Worm (Caenorhabditis elegans) whole organism, L4 larva: ENCODE results near the gene nas-7.
A peak's percentile ranks its signal among the peaks of the same experiment; 100 is the strongest.

Source experiments
- D1046.2 ChIP-seq: fragments of 200-800 bp; sonication (Bioruptor generic); IDR thresholded peaks from 2 replicates; pipeline ENCODE4 v1.3.6; 2022; ENCODE audit warnings: missing genetic modification characterization, missing compliant biosample characterization
- R02D3.7 ChIP-seq: fragments of 150-350 bp; sonication (generic microtip); optimal IDR thresholded peaks from 3 replicates; lab custom pipeline; 2014; ENCODE audit warnings: missing biosample characterization, missing genetic modification characterization
- T20F7.1 ChIP-seq: fragments of 200-800 bp; sonication (Bioruptor generic); optimal IDR thresholded peaks from 2 replicates; lab custom pipeline; 2018; ENCODE audit warnings: mild to moderate bottlenecking, missing genetic modification characterization, missing compliant biosample characterization
- Y48G9A.11 ChIP-seq: fragments of 200-800 bp; sonication (Bioruptor generic); IDR thresholded peaks from 2 replicates; pipeline ENCODE4 v1.3.6; 2022; ENCODE audit warnings: missing genetic modification reagents, missing genetic modification characterization, missing compliant biosample characterization
- Y75B8A.6 ChIP-seq: fragments of 200-800 bp; sonication (Bioruptor generic); IDR thresholded peaks from 2 replicates; pipeline ENCODE4 v1.3.6; 2022; ENCODE audit warnings: missing genetic modification reagents, missing genetic modification characterization, missing compliant biosample characterization
- aha-1 ChIP-seq: fragments of 150-350 bp; peaks from one replicate; lab custom pipeline; 2014; ENCODE audit warnings: missing biosample characterization, missing genetic modification characterization
- aly-2 ChIP-seq: sonication (generic microtip); optimal IDR thresholded peaks from 2 replicates; lab custom pipeline; 2018; ENCODE audit warnings: missing biosample characterization, missing genetic modification characterization
- ceh-32 ChIP-seq: sonication (generic microtip); optimal IDR thresholded peaks from 2 replicates; lab custom pipeline; 2016; ENCODE audit warnings: mild to moderate bottlenecking, missing genetic modification characterization, missing compliant biosample characterization; ENCODE audit not compliant: poor library complexity
- ceh-44 ChIP-seq: fragments of 200-800 bp; sonication (Bioruptor generic); IDR thresholded peaks from 2 replicates; pipeline ENCODE4 v1.3.6; 2022; ENCODE audit warnings: missing genetic modification reagents, missing genetic modification characterization, missing compliant biosample characterization
- ces-1 ChIP-seq: fragments of 150-350 bp; sonication (generic microtip); optimal IDR thresholded peaks from 4 replicates; lab custom pipeline; 2014; ENCODE audit warnings: missing biosample characterization, missing genetic modification reagents, missing genetic modification characterization
- daf-16 ChIP-seq, 3 experiments: sonication (generic microtip); optimal IDR thresholded peaks; 2 replicates each; lab custom pipeline; 2016 to 2017; ENCODE audit warnings: missing genetic modification characterization in 3 of 3, missing genetic modification reagents in 3 of 3, mild to moderate bottlenecking in 2 of 3, missing compliant biosample characterization in 2 of 3, missing biosample characterization in 1 of 3, moderate library complexity in 1 of 3
- dmd-6 ChIP-seq: fragments of 200-800 bp; sonication (Bioruptor generic); IDR thresholded peaks from 2 replicates; pipeline ENCODE4 v1.3.6; 2022; ENCODE audit warnings: missing genetic modification reagents, missing genetic modification characterization, missing compliant biosample characterization
- dve-1 ChIP-seq: sonication (generic microtip); optimal IDR thresholded peaks from 2 replicates; lab custom pipeline; 2017; ENCODE audit warnings: antibody characterized with exemption, mild to moderate bottlenecking, missing genetic modification characterization, missing compliant biosample characterization; ENCODE audit not compliant: insufficient read depth
- egl-43 ChIP-seq: fragments of 200-800 bp; sonication (Bioruptor generic); IDR thresholded peaks from 2 replicates; pipeline ENCODE4 v1.3.6; 2022; ENCODE audit warnings: missing genetic modification reagents, missing genetic modification characterization, missing compliant biosample characterization
- fkh-10 ChIP-seq: fragments of 150-350 bp; optimal IDR thresholded peaks from 2 replicates; lab custom pipeline; 2014; ENCODE audit warnings: missing biosample characterization, missing genetic modification reagents, missing genetic modification characterization
- fos-1 ChIP-seq: fragments of 150-350 bp; optimal IDR thresholded peaks from 2 replicates; lab custom pipeline; 2014; ENCODE audit warnings: missing biosample characterization, missing genetic modification characterization
- hlh-11 ChIP-seq: fragments of 200-800 bp; sonication (Bioruptor generic); optimal IDR thresholded peaks from 2 replicates; lab custom pipeline; 2018; ENCODE audit warnings: mild to moderate bottlenecking, missing genetic modification characterization, missing compliant biosample characterization
- hlh-30 ChIP-seq: sonication (generic microtip); optimal IDR thresholded peaks from 2 replicates; lab custom pipeline; 2017; ENCODE audit warnings: antibody characterized with exemption, mild to moderate bottlenecking, missing genetic modification characterization, missing compliant biosample characterization; ENCODE audit not compliant: insufficient read depth
- hmg-1.1 ChIP-seq: fragments of 200-800 bp; sonication (Bioruptor generic); IDR thresholded peaks from 2 replicates; pipeline ENCODE4 v1.3.6; 2022; ENCODE audit warnings: missing genetic modification reagents, missing genetic modification characterization, missing compliant biosample characterization
- lin-1 ChIP-seq: fragments of 200-800 bp; sonication (Bioruptor generic); IDR thresholded peaks from 2 replicates; pipeline ENCODE4 v1.3.6; 2022; ENCODE audit warnings: missing genetic modification reagents, missing genetic modification characterization, missing compliant biosample characterization
- lin-13 ChIP-seq: fragments of 150-350 bp; optimal IDR thresholded peaks from 2 replicates; lab custom pipeline; 2014; ENCODE audit warnings: missing biosample characterization, missing genetic modification reagents, missing genetic modification characterization
- lir-3 ChIP-seq: sonication (generic microtip); optimal IDR thresholded peaks from 2 replicates; lab custom pipeline; 2016; ENCODE audit warnings: mild to moderate bottlenecking, missing genetic modification characterization, missing compliant biosample characterization
- madf-9 ChIP-seq: fragments of 200-800 bp; sonication (Bioruptor generic); conservative IDR thresholded peaks from 2 replicates; pipeline ENCODE4 v1.3.6; 2022; ENCODE audit warnings: missing genetic modification reagents, missing genetic modification characterization, missing compliant biosample characterization
- mdl-1 ChIP-seq, 2 experiments: fragments of 150-350 bp in 1 of 2; sonication (generic microtip) in 1 of 2; optimal IDR thresholded peaks; 2 replicates each; lab custom pipeline; 2014 to 2017; ENCODE audit warnings: missing biosample characterization in 2 of 2, missing genetic modification characterization in 2 of 2
- mdt-29 ChIP-seq: fragments of 200-800 bp; sonication (Bioruptor generic); IDR thresholded peaks from 2 replicates; pipeline ENCODE4 v1.3.6; 2022; ENCODE audit warnings: missing genetic modification reagents, missing genetic modification characterization, missing compliant biosample characterization
- mes-2 ChIP-seq: sonication (generic microtip); optimal IDR thresholded peaks from 2 replicates; lab custom pipeline; 2016; ENCODE audit warnings: missing genotype, mild to moderate bottlenecking, missing genetic modification characterization, missing compliant biosample characterization; ENCODE audit not compliant: poor library complexity, severe bottlenecking
- nhr-11 ChIP-seq: fragments of 150-350 bp; optimal IDR thresholded peaks from 2 replicates; lab custom pipeline; 2014; ENCODE audit warnings: missing biosample characterization, missing genetic modification characterization
- nhr-25 ChIP-seq: sonication (generic microtip); optimal IDR thresholded peaks from 2 replicates; lab custom pipeline; 2017; ENCODE audit warnings: missing genetic modification characterization, mild to moderate bottlenecking, missing compliant biosample characterization, antibody characterized with exemption, moderate library complexity, borderline replicate concordance; ENCODE audit not compliant: insufficient read depth
- nhr-28 ChIP-seq: fragments of 150-350 bp; optimal IDR thresholded peaks from 2 replicates; lab custom pipeline; 2014; ENCODE audit warnings: missing biosample characterization, missing genetic modification characterization
- nhr-6 ChIP-seq: fragments of 150-350 bp; optimal IDR thresholded peaks from 2 replicates; lab custom pipeline; 2014; ENCODE audit warnings: missing biosample characterization, missing genetic modification characterization
- set-16 ChIP-seq: fragments of 200-800 bp; sonication (Bioruptor generic); IDR thresholded peaks from 2 replicates; pipeline ENCODE4 v1.3.6; 2022; ENCODE audit warnings: missing genetic modification reagents, missing genetic modification characterization, missing compliant biosample characterization
- snpc-1.2 ChIP-seq: fragments of 200-800 bp; sonication (Bioruptor generic); IDR thresholded peaks from 2 replicates; pipeline ENCODE4 v1.3.6; 2022; ENCODE audit warnings: missing genetic modification reagents, missing genetic modification characterization, missing compliant biosample characterization
- snpc-4 ChIP-seq: fragments of 150-350 bp; optimal IDR thresholded peaks from 2 replicates; lab custom pipeline; 2014; ENCODE audit warnings: missing biosample characterization, missing genetic modification characterization
- spr-1 ChIP-seq: sonication (generic microtip); optimal IDR thresholded peaks from 2 replicates; lab custom pipeline; 2016; ENCODE audit warnings: mild to moderate bottlenecking, missing genetic modification characterization, missing compliant biosample characterization
- tag-97 ChIP-seq: fragments of 200-800 bp; sonication (Bioruptor generic); IDR thresholded peaks from 2 replicates; pipeline ENCODE4 v1.3.6; 2022; ENCODE audit warnings: missing genetic modification characterization, missing compliant biosample characterization
- tra-1 ChIP-seq: fragments of 200-800 bp; sonication (Bioruptor generic); IDR thresholded peaks from 2 replicates; pipeline ENCODE4 v1.3.6; 2022; ENCODE audit warnings: missing genetic modification reagents, missing genetic modification characterization, missing compliant biosample characterization
- unc-62 ChIP-seq, 3 experiments: fragments of 150-350 bp in 1 of 3; sonication (generic microtip); optimal IDR thresholded peaks in 2 of 3; peaks in 1 of 3; 1 replicate in 1 of 3; 2 replicates in 2 of 3; lab custom pipeline; 2014 to 2017; ENCODE audit warnings: missing biosample characterization in 3 of 3, missing genetic modification characterization in 3 of 3, missing genetic modification reagents in 3 of 3, missing genotype in 1 of 3
- vab-7 ChIP-seq: fragments of 200-800 bp; sonication (Bioruptor generic); IDR thresholded peaks from 2 replicates; pipeline ENCODE4 v1.3.6; 2022; ENCODE audit warnings: missing genetic modification reagents, missing genetic modification characterization, missing compliant biosample characterization
- zfp-3 ChIP-seq: fragments of 200-800 bp; sonication (Bioruptor generic); conservative IDR thresholded peaks from 2 replicates; pipeline ENCODE4 v1.3.6; 2022; ENCODE audit warnings: missing genetic modification reagents, missing genetic modification characterization, missing compliant biosample characterization
- ztf-7 ChIP-seq: fragments of 150-350 bp; optimal IDR thresholded peaks from 2 replicates; lab custom pipeline; 2014; ENCODE audit warnings: missing biosample characterization, missing genetic modification characterization

nas-7 gene

ce11 chrII:7385442-7385841 is 17.1 kb downstream of the nas-7 start, which contains the start of gene sre-3:
Gene sre-3, plus strand, starts transcription at chrII:7385742.
- TF ChIP-seq tag-97 (GFP tag; lab: Robert Waterston, UW): no peak
- no peak for TF ChIP-seq mes-2 (tag; lab: Kevin White, UChicago)
- TF ChIP-seq mdt-29 (GFP tag; lab: Robert Waterston, UW): no peak
- TF ChIP-seq snpc-1.2 (GFP tag; lab: Robert Waterston, UW): no peak
- no peak for TF ChIP-seq egl-43
- TF ChIP-seq hmg-1.1 (GFP tag; lab: Robert Waterston, UW): no peak
- no peak for TF ChIP-seq D1046.2
- peak; percentile 1 for TF ChIP-seq aha-1

ce11 chrII:7381947-7382346 is 20.6 kb downstream of the nas-7 start:
- TF ChIP-seq aly-2 (tag; lab: Kevin White, UChicago) (no peak), daf-16 (GFP tag; optimal IDR thresholded peaks at IDR 0.05; lab: Kevin White, UChicago) (no peak), daf-16 (tag; optimal IDR thresholded peaks at IDR 0.05; lab: Kevin White, UChicago) (peak; percentile 91), unc-62 (GFP tag; optimal IDR thresholded peaks at IDR 0.05 in 1 of 2; lab: Kevin White, UChicago) (no peak), unc-62 (tag; optimal IDR thresholded peaks at IDR 0.05; lab: Kevin White, UChicago) (no peak), dve-1 (tag; lab: Kevin White, UChicago) (peak; percentile 71), Y48G9A.11 (no peak), hlh-11 (tag; lab: Kevin White, UChicago) (peak; percentile 58), hlh-30 (peak; percentile 11), nhr-28 (tag; lab: Kevin White, UChicago) (peak; percentile 15), T20F7.1 (peak; percentile 26), dmd-6 (peak; percentile 77)

ce11 chrII:7381142-7381611 is 21.3 kb downstream of the nas-7 start, which contains the start of gene C07D10.5:
Gene C07D10.5, plus strand, starts transcription at chrII:7381561.
- TF ChIP-seq ceh-44 (GFP tag; lab: Robert Waterston, UW) (no peak), nhr-11 (tag; lab: Kevin White, UChicago) (no peak)

ce11 chrII:7379021-7379420 is 23.5 kb downstream of the nas-7 start, which contains the start of gene C07D10.6:
Gene C07D10.6, plus strand, starts transcription at chrII:7379321.
- TF ChIP-seq tra-1 (GFP tag; lab: Robert Waterston, UW) (no peak), aly-2 (tag; lab: Kevin White, UChicago) (no peak), mdl-1 (tag; optimal IDR thresholded peaks at IDR 0.05; lab: Kevin White, UChicago) (no peak), snpc-4 (tag; lab: Kevin White, UChicago) (no peak), fkh-10 (no peak), spr-1 (tag; lab: Kevin White, UChicago) (no peak), madf-9 (GFP tag; lab: Robert Waterston, UW) (no peak), ces-1 (GFP tag; lab: Kevin White, UChicago) (no peak), ceh-32 (tag; lab: Kevin White, UChicago) (no peak), zfp-3 (GFP tag; lab: Robert Waterston, UW) (no peak), ztf-7 (tag; lab: Kevin White, UChicago) (no peak), lir-3 (no peak), vab-7 (GFP tag; lab: Robert Waterston, UW) (no peak), hlh-30 (no peak)

- TF ChIP-seq mdl-1 (tag; optimal IDR thresholded peaks at IDR 0.05; lab: Kevin White, UChicago): no peak
- TF ChIP-seq nhr-25: no peak
- TF ChIP-seq fos-1: no peak
- TF ChIP-seq nhr-6 (tag; lab: Kevin White, UChicago): no peak
- TF ChIP-seq tra-1 (GFP tag; lab: Robert Waterston, UW): no peak
- no peak for TF ChIP-seq lin-1
- no peak for TF ChIP-seq set-16 (GFP tag; lab: Robert Waterston, UW)
- TF ChIP-seq R02D3.7 (tag; lab: Kevin White, UChicago): no peak
- TF ChIP-seq nhr-28 (tag; lab: Kevin White, UChicago): no peak
- no peak for TF ChIP-seq Y75B8A.6 (GFP tag; lab: Robert Waterston, UW)
- TF ChIP-seq lin-13 (GFP tag; lab: Kevin White, UChicago): no peak
Observed at ce11 chrII:7374980-7375379, 27.5 kb downstream of the nas-7 start, which contains the start of gene F43E2.1. Gene F43E2.1, plus strand, starts transcription at chrII:7375280.
